Worm (Caenorhabditis elegans) whole organism, late embryonic: ENCODE results near the gene del-1.

Source experiments
- C08G9.2 ChIP-seq: sonication (generic microtip); optimal IDR thresholded peaks from 2 replicates; lab custom pipeline; 2016; ENCODE audit warnings: mild to moderate bottlenecking, missing genetic modification characterization, moderate library complexity, missing compliant biosample characterization
- C38D4.7 ChIP-seq: fragments of 200-800 bp; sonication (Bioruptor generic); optimal IDR thresholded peaks from 2 replicates; lab custom pipeline; 2018; ENCODE audit warnings: mild to moderate bottlenecking, missing genetic modification characterization, moderate library complexity, missing compliant biosample characterization
- K02D7.2 ChIP-seq: sonication (generic microtip); optimal IDR thresholded peaks from 2 replicates; lab custom pipeline; 2017; ENCODE audit warnings: mild to moderate bottlenecking, missing genetic modification characterization, missing compliant biosample characterization
- T23F11.4 ChIP-seq: fragments of 200-800 bp; sonication (Bioruptor generic); optimal IDR thresholded peaks from 2 replicates; lab custom pipeline; 2018; ENCODE audit warnings: mild to moderate bottlenecking, missing genetic modification characterization, missing compliant biosample characterization
- Y22D7AL.16 ChIP-seq: sonication (generic microtip); optimal IDR thresholded peaks from 2 replicates; lab custom pipeline; 2016; ENCODE audit warnings: missing genetic modification characterization, missing compliant biosample characterization
- ceh-14 ChIP-seq: sonication (generic microtip); optimal IDR thresholded peaks from 2 replicates; lab custom pipeline; 2016; ENCODE audit warnings: missing genotype, missing genetic modification characterization, missing compliant biosample characterization
- ceh-18 ChIP-seq: sonication (generic microtip); optimal IDR thresholded peaks from 2 replicates; lab custom pipeline; 2016; ENCODE audit warnings: missing genetic modification characterization, missing compliant biosample characterization
- ceh-19 ChIP-seq: fragments of 200-800 bp; sonication (Bioruptor generic); optimal IDR thresholded peaks from 2 replicates; lab custom pipeline; 2018; ENCODE audit warnings: mild to moderate bottlenecking, missing genetic modification characterization, missing compliant biosample characterization
- ceh-2 ChIP-seq: sonication (generic microtip); optimal IDR thresholded peaks from 2 replicates; lab custom pipeline; 2016; ENCODE audit warnings: missing genotype, missing genetic modification characterization, missing compliant biosample characterization
- ceh-22 ChIP-seq: sonication (generic microtip); optimal IDR thresholded peaks from 2 replicates; lab custom pipeline; 2017; ENCODE audit warnings: missing biosample characterization, missing genetic modification characterization
- ceh-30 ChIP-seq: fragments of 150-350 bp; optimal IDR thresholded peaks from 2 replicates; lab custom pipeline; 2014; ENCODE audit warnings: missing biosample characterization, missing genetic modification characterization
- ceh-31 ChIP-seq: sonication (generic microtip); optimal IDR thresholded peaks from 2 replicates; lab custom pipeline; 2016; ENCODE audit warnings: missing genetic modification characterization, missing compliant biosample characterization
- ceh-34 ChIP-seq: sonication (generic microtip); optimal IDR thresholded peaks from 2 replicates; lab custom pipeline; 2016; ENCODE audit warnings: mild to moderate bottlenecking, missing genetic modification characterization, missing compliant biosample characterization
- ceh-45 ChIP-seq: fragments of 200-800 bp; sonication (Bioruptor generic); IDR thresholded peaks from 2 replicates; pipeline ENCODE4 v1.3.6; 2022; ENCODE audit warnings: missing genetic modification reagents, missing genetic modification characterization, missing compliant biosample characterization
- elt-2 ChIP-seq: sonication (generic microtip); optimal IDR thresholded peaks from 2 replicates; lab custom pipeline; 2016; ENCODE audit warnings: missing genetic modification reagents, missing genetic modification characterization, missing compliant biosample characterization
- eyg-1 ChIP-seq: sonication (generic microtip); optimal IDR thresholded peaks from 2 replicates; lab custom pipeline; 2016; ENCODE audit warnings: missing genotype, missing genetic modification characterization, missing compliant biosample characterization
- fkh-10 ChIP-seq: fragments of 150-350 bp; optimal IDR thresholded peaks from 2 replicates; lab custom pipeline; 2014; ENCODE audit warnings: missing biosample characterization, missing genetic modification reagents, missing genetic modification characterization
- fkh-6 ChIP-seq: sonication (generic microtip); optimal IDR thresholded peaks from 2 replicates; lab custom pipeline; 2016; ENCODE audit warnings: missing genetic modification characterization, missing compliant biosample characterization
- gmeb-2 ChIP-seq: sonication (generic microtip); optimal IDR thresholded peaks from 2 replicates; lab custom pipeline; 2016; ENCODE audit warnings: missing genetic modification characterization, inconsistent platforms, missing compliant biosample characterization
- hlh-15 ChIP-seq: sonication (generic microtip); optimal IDR thresholded peaks from 2 replicates; lab custom pipeline; 2016; ENCODE audit warnings: missing genetic modification characterization, missing compliant biosample characterization
- hlh-30 ChIP-seq: sonication (generic microtip); optimal IDR thresholded peaks from 2 replicates; lab custom pipeline; 2017; ENCODE audit warnings: antibody characterized with exemption, missing genetic modification characterization, missing compliant biosample characterization; ENCODE audit not compliant: insufficient read depth
- hlh-8 ChIP-seq: sonication (generic microtip); optimal IDR thresholded peaks from 2 replicates; lab custom pipeline; 2016; ENCODE audit warnings: missing genotype, missing genetic modification characterization, missing compliant biosample characterization
- lim-6 ChIP-seq: sonication (generic microtip); optimal IDR thresholded peaks from 2 replicates; lab custom pipeline; 2016; ENCODE audit warnings: missing genetic modification characterization, missing compliant biosample characterization
- nfya-1 ChIP-seq: sonication (generic microtip); optimal IDR thresholded peaks from 2 replicates; lab custom pipeline; 2017; ENCODE audit warnings: missing genetic modification characterization, mild to moderate bottlenecking, missing compliant biosample characterization, antibody characterized with exemption, moderate library complexity
- nhr-11 ChIP-seq: fragments of 150-350 bp; optimal IDR thresholded peaks from 2 replicates; lab custom pipeline; 2014; ENCODE audit warnings: missing biosample characterization, missing genetic modification characterization
- nhr-232 ChIP-seq: sonication (generic microtip); optimal IDR thresholded peaks from 2 replicates; lab custom pipeline; 2016; ENCODE audit warnings: missing genetic modification characterization, missing compliant biosample characterization
- npax-4 ChIP-seq: sonication (generic microtip); optimal IDR thresholded peaks from 2 replicates; lab custom pipeline; 2016; ENCODE audit warnings: missing genetic modification characterization, missing compliant biosample characterization
- odd-2 ChIP-seq: sonication (generic microtip); optimal IDR thresholded peaks from 2 replicates; lab custom pipeline; 2017; ENCODE audit warnings: antibody characterized with exemption, mild to moderate bottlenecking, missing genetic modification characterization, missing compliant biosample characterization
- pag-3 ChIP-seq: sonication (generic microtip); optimal IDR thresholded peaks from 2 replicates; lab custom pipeline; 2016; ENCODE audit warnings: missing compliant biosample characterization, missing genetic modification characterization, borderline replicate concordance
- pax-1 ChIP-seq: fragments of 150-350 bp; optimal IDR thresholded peaks from 2 replicates; lab custom pipeline; 2014; ENCODE audit warnings: missing biosample characterization, missing genetic modification characterization
- pqm-1 ChIP-seq: sonication (generic microtip); optimal IDR thresholded peaks from 2 replicates; lab custom pipeline; 2016; ENCODE audit warnings: missing genetic modification characterization, missing compliant biosample characterization
- rnt-1 ChIP-seq: sonication (generic microtip); optimal IDR thresholded peaks from 2 replicates; lab custom pipeline; 2016; ENCODE audit warnings: missing genetic modification characterization, missing compliant biosample characterization
- unc-3 ChIP-seq, 2 experiments: fragments of 200-800 bp in 1 of 2; sonication (Bioruptor generic) in 1 of 2; sonication (generic microtip) in 1 of 2; conservative IDR thresholded peaks in 1 of 2; optimal IDR thresholded peaks in 1 of 2; 2 replicates each; pipeline versions ENCODE4 v1.3.6 to Lab custom; 2016 to 2022; ENCODE audit warnings: missing compliant biosample characterization in 2 of 2, missing genetic modification characterization in 2 of 2, missing genetic modification reagents in 1 of 2
- unc-55 ChIP-seq: sonication (generic microtip); optimal IDR thresholded peaks from 2 replicates; lab custom pipeline; 2017; ENCODE audit warnings: missing biosample characterization, missing genetic modification reagents, missing genetic modification characterization
- unc-86 ChIP-seq: sonication (generic microtip); optimal IDR thresholded peaks from 2 replicates; lab custom pipeline; 2016; ENCODE audit warnings: missing genetic modification characterization, missing compliant biosample characterization
- ztf-16 ChIP-seq: sonication (generic microtip); optimal IDR thresholded peaks from 2 replicates; lab custom pipeline; 2017; ENCODE audit warnings: missing genetic modification characterization, missing compliant biosample characterization

The del-1 gene

ce11 chrX:14257661-14258060 is 10.2 kb upstream of the del-1 start, which contains the start of gene E02H4.4:
TSS of gene E02H4.4 (plus strand) at chrX:14257961.
- TF ChIP-seq npax-4 (no peak), pag-3 (tag; lab: Kevin White, UChicago) (no peak), gmeb-2 (no peak), ceh-18 (tag; lab: Kevin White, UChicago) (no peak), ceh-34 (no peak), ceh-31 (tag; lab: Kevin White, UChicago) (no peak), ceh-22 (tag; lab: Kevin White, UChicago) (no peak), nhr-11 (tag; lab: Kevin White, UChicago) (no peak)
- TF ChIP-seq, all 69 proteins: peak for 0

ce11 chrX:14263473-14263872 is 4.4 kb upstream of the del-1 start, which contains the start of gene E02H4.8:
TSS of gene E02H4.8 (minus strand) at chrX:14263573.
- TF ChIP-seq elt-2 (tag; lab: Kevin White, UChicago), result no peak
- TF ChIP-seq unc-3 (GFP tag; conservative IDR thresholded peaks at IDR 0.05; lab: Robert Waterston, UW), result no peak
- no peak for TF ChIP-seq unc-3 (tag; optimal IDR thresholded peaks at IDR 0.05; lab: Kevin White, UChicago)
- no peak for TF ChIP-seq C08G9.2 (tag; lab: Kevin White, UChicago)
- TF ChIP-seq K02D7.2 (tag; lab: Kevin White, UChicago), result no peak
- TF ChIP-seq Y22D7AL.16 (tag; lab: Kevin White, UChicago), result no peak
- no peak for TF ChIP-seq nhr-232 (tag; lab: Kevin White, UChicago)
- no peak for TF ChIP-seq fkh-6 (tag; lab: Kevin White, UChicago)
- no peak for TF ChIP-seq C38D4.7
- TF ChIP-seq ceh-30 (tag; lab: Kevin White, UChicago), result no peak
- TF ChIP-seq ztf-16 (tag; lab: Kevin White, UChicago), result no peak
- TF ChIP-seq npax-4, result no peak
- no peak for TF ChIP-seq fkh-10 (GFP tag; lab: Kevin White, UChicago)
- TF ChIP-seq gmeb-2, result no peak
- no peak for TF ChIP-seq hlh-30 (tag; lab: Kevin White, UChicago)
- TF ChIP-seq unc-86 (tag; lab: Kevin White, UChicago), result no peak
- no peak for TF ChIP-seq pqm-1 (tag; lab: Kevin White, UChicago)
- no peak for TF ChIP-seq rnt-1 (tag; lab: Kevin White, UChicago)

ce11 chrX:14267170-14267569 is 711 bp upstream of the del-1 start:
- TF ChIP-seq gmeb-2 (no peak), nfya-1 (tag; lab: Kevin White, UChicago) (no peak), pax-1 (tag; lab: Kevin White, UChicago) (no peak), rnt-1 (tag; lab: Kevin White, UChicago) (no peak), ceh-31 (tag; lab: Kevin White, UChicago) (no peak), hlh-8 (tag; lab: Kevin White, UChicago) (no peak), unc-55 (GFP tag; lab: Kevin White, UChicago) (no peak), ceh-14 (no peak), fkh-6 (tag; lab: Kevin White, UChicago) (no peak), ceh-2 (no peak), odd-2 (tag; lab: Kevin White, UChicago) (no peak), hlh-15 (tag; lab: Kevin White, UChicago) (no peak), T23F11.4 (GFP tag; lab: Kevin White, UChicago) (no peak), ceh-30 (tag; lab: Kevin White, UChicago) (no peak)

- TF ChIP-seq odd-2 (tag; lab: Kevin White, UChicago) (no peak), T23F11.4 (GFP tag; lab: Kevin White, UChicago) (no peak), ceh-18 (tag; lab: Kevin White, UChicago) (no peak), ceh-45 (GFP tag; lab: Robert Waterston, UW) (no peak), lim-6 (tag; lab: Kevin White, UChicago) (no peak), ceh-19 (GFP tag; lab: Kevin White, UChicago) (no peak), rnt-1 (tag; lab: Kevin White, UChicago) (no peak), eyg-1 (no peak)
Observed at ce11 chrX:14281526-14281925, 13.6 kb downstream of the del-1 start, which contains the start of gene E02H4.2. TSS of gene E02H4.2 (minus strand) at chrX:14281626.
